Worm (Caenorhabditis elegans) whole organism, young adult: Measurements from ENCODE around the gene gtl-1.

ENCODE experiments used
- F33H1.4 ChIP-seq: fragments of 200-800 bp; sonication (Bioruptor generic); IDR thresholded peaks from 2 replicates; pipeline ENCODE4 v1.3.6; 2022; ENCODE audit warnings: missing genetic modification reagents, missing genetic modification characterization, missing compliant biosample characterization
- F57A8.1 ChIP-seq: fragments of 200-800 bp; sonication (Bioruptor generic); optimal IDR thresholded peaks from 2 replicates; lab custom pipeline; 2018; ENCODE audit warnings: mild to moderate bottlenecking, missing genetic modification characterization, moderate library complexity, missing compliant biosample characterization
- F57C9.4 ChIP-seq: sonication (generic microtip); optimal IDR thresholded peaks from 2 replicates; lab custom pipeline; 2017; ENCODE audit warnings: mild to moderate bottlenecking, missing genetic modification characterization, missing compliant biosample characterization
- T07F8.4 ChIP-seq: sonication (generic microtip); optimal IDR thresholded peaks from 2 replicates; lab custom pipeline; 2016; ENCODE audit warnings: mild to moderate bottlenecking, missing genetic modification characterization, moderate library complexity, missing compliant biosample characterization
- T26A5.8 ChIP-seq: sonication (generic microtip); optimal IDR thresholded peaks from 2 replicates; lab custom pipeline; 2016; ENCODE audit warnings: missing genetic modification characterization, missing compliant biosample characterization
- Y53F4B.3 ChIP-seq: fragments of 200-800 bp; sonication (Bioruptor generic); IDR thresholded peaks from 2 replicates; pipeline ENCODE4 v1.3.6; 2022; ENCODE audit warnings: missing genetic modification reagents, missing genetic modification characterization, missing compliant biosample characterization
- akir-1 ChIP-seq: fragments of 200-800 bp; sonication (Bioruptor generic); optimal IDR thresholded peaks from 2 replicates; lab custom pipeline; 2018; ENCODE audit warnings: mild to moderate bottlenecking, missing genetic modification characterization, moderate library complexity, missing compliant biosample characterization
- aptf-2 ChIP-seq: fragments of 200-800 bp; sonication (Bioruptor generic); conservative IDR thresholded peaks from 2 replicates; pipeline ENCODE4 v1.3.6; 2022; ENCODE audit warnings: missing genetic modification reagents, missing genetic modification characterization, missing compliant biosample characterization
- aptf-3 ChIP-seq: fragments of 200-800 bp; sonication (Bioruptor generic); IDR thresholded peaks from 2 replicates; pipeline ENCODE4 v1.3.6; 2022; ENCODE audit warnings: missing genetic modification characterization, missing compliant biosample characterization
- atf-7 ChIP-seq: sonication (generic microtip); optimal IDR thresholded peaks from 2 replicates; lab custom pipeline; 2017; ENCODE audit warnings: mild to moderate bottlenecking, missing genetic modification characterization, missing compliant biosample characterization
- athp-1 ChIP-seq: sonication (generic microtip); optimal IDR thresholded peaks from 2 replicates; lab custom pipeline; 2017; ENCODE audit warnings: mild to moderate bottlenecking, missing genetic modification characterization, missing compliant biosample characterization
- cebp-2 ChIP-seq: fragments of 200-800 bp; sonication (Bioruptor generic); IDR thresholded peaks from 2 replicates; pipeline ENCODE4 v1.3.6; 2022; ENCODE audit warnings: missing genetic modification characterization, missing compliant biosample characterization
- ceh-100 ChIP-seq: fragments of 200-800 bp; sonication (Bioruptor generic); IDR thresholded peaks from 2 replicates; pipeline ENCODE4 v1.3.6; 2022; ENCODE audit warnings: missing genetic modification reagents, missing genetic modification characterization, missing compliant biosample characterization
- ceh-58 ChIP-seq: fragments of 200-800 bp; sonication (Bioruptor generic); IDR thresholded peaks from 2 replicates; pipeline ENCODE4 v1.3.6; 2022; ENCODE audit warnings: missing genetic modification characterization, missing compliant biosample characterization
- ceh-79 ChIP-seq: sonication (generic microtip); optimal IDR thresholded peaks from 2 replicates; lab custom pipeline; 2017; ENCODE audit warnings: mild to moderate bottlenecking, missing genetic modification characterization, missing compliant biosample characterization
- chd-7 ChIP-seq: sonication (generic microtip); optimal IDR thresholded peaks from 2 replicates; lab custom pipeline; 2016; ENCODE audit warnings: mild to moderate bottlenecking, missing genetic modification characterization, moderate library complexity, missing compliant biosample characterization
- die-1 ChIP-seq: sonication (generic microtip); optimal IDR thresholded peaks from 2 replicates; lab custom pipeline; 2016; ENCODE audit warnings: missing genotype, mild to moderate bottlenecking, missing genetic modification characterization, missing compliant biosample characterization
- egrh-3 ChIP-seq: fragments of 200-800 bp; sonication (Bioruptor generic); IDR thresholded peaks from 2 replicates; pipeline ENCODE4 v1.3.6; 2022; ENCODE audit warnings: missing genetic modification reagents, missing genetic modification characterization, missing compliant biosample characterization
- ets-4 ChIP-seq: fragments of 200-800 bp; sonication (Bioruptor generic); optimal IDR thresholded peaks from 2 replicates; lab custom pipeline; 2018; ENCODE audit warnings: mild to moderate bottlenecking, missing genetic modification characterization, missing compliant biosample characterization
- hsf-1 ChIP-seq: fragments of 200-800 bp; sonication (Bioruptor generic); IDR thresholded peaks from 2 replicates; pipeline ENCODE4 v1.3.6; 2022; ENCODE audit warnings: missing genetic modification reagents, missing genetic modification characterization, missing compliant biosample characterization
- lin-40 ChIP-seq: sonication (generic microtip); optimal IDR thresholded peaks from 2 replicates; lab custom pipeline; 2016; ENCODE audit warnings: missing genetic modification characterization, mild to moderate bottlenecking, missing compliant biosample characterization, missing genotype, missing genetic modification reagents
- madf-3 ChIP-seq: fragments of 200-800 bp; sonication (Bioruptor generic); IDR thresholded peaks from 2 replicates; pipeline ENCODE4 v1.3.6; 2022; ENCODE audit warnings: missing genetic modification reagents, missing genetic modification characterization, missing compliant biosample characterization
- madf-8 ChIP-seq: fragments of 200-800 bp; sonication (Bioruptor generic); conservative IDR thresholded peaks from 2 replicates; pipeline ENCODE4 v1.3.6; 2022; ENCODE audit warnings: missing genetic modification reagents, missing genetic modification characterization, missing compliant biosample characterization
- mel-28 ChIP-seq: sonication (generic microtip); optimal IDR thresholded peaks from 2 replicates; lab custom pipeline; 2016; ENCODE audit warnings: borderline replicate concordance, mild to moderate bottlenecking, missing genetic modification characterization, missing compliant biosample characterization
- nfya-1 ChIP-seq: sonication (generic microtip); optimal IDR thresholded peaks from 2 replicates; lab custom pipeline; 2017; ENCODE audit warnings: antibody characterized with exemption, missing compliant biosample characterization, missing genetic modification characterization, borderline replicate concordance; ENCODE audit not compliant: insufficient read depth
- nfya-2 ChIP-seq: fragments of 200-800 bp; sonication (Bioruptor generic); IDR thresholded peaks from 2 replicates; pipeline ENCODE4 v1.3.6; 2022; ENCODE audit warnings: missing genetic modification reagents, missing genetic modification characterization, missing compliant biosample characterization
- nfyb-1 ChIP-seq: fragments of 200-800 bp; sonication (Bioruptor generic); IDR thresholded peaks from 2 replicates; pipeline ENCODE4 v1.3.6; 2022; ENCODE audit warnings: missing genetic modification reagents, missing genetic modification characterization, missing compliant biosample characterization
- nhr-120 ChIP-seq: fragments of 200-800 bp; sonication (Bioruptor generic); IDR thresholded peaks from 2 replicates; pipeline ENCODE4 v1.3.6; 2022; ENCODE audit warnings: missing genetic modification characterization, missing compliant biosample characterization
- nhr-179 ChIP-seq: sonication (generic microtip); optimal IDR thresholded peaks from 2 replicates; lab custom pipeline; 2016; ENCODE audit warnings: mild to moderate bottlenecking, missing genetic modification characterization, missing compliant biosample characterization
- nhr-27 ChIP-seq: fragments of 200-800 bp; sonication (Bioruptor generic); optimal IDR thresholded peaks from 2 replicates; lab custom pipeline; 2018; ENCODE audit warnings: mild to moderate bottlenecking, missing genetic modification characterization, moderate library complexity, missing compliant biosample characterization
- rcor-1 ChIP-seq: fragments of 200-800 bp; sonication (Bioruptor generic); IDR thresholded peaks from 2 replicates; pipeline ENCODE4 v1.3.6; 2022; ENCODE audit warnings: missing genetic modification reagents, missing genetic modification characterization, missing compliant biosample characterization
- rec-8 ChIP-seq, 2 experiments: sonication (generic microtip); optimal IDR thresholded peaks; 2 replicates each; lab custom pipeline; 2016; ENCODE audit warnings: mild to moderate bottlenecking in 2 of 2, missing genetic modification characterization in 2 of 2, missing genetic modification reagents in 2 of 2, missing genotype in 2 of 2, missing biosample characterization in 1 of 2, missing compliant biosample characterization in 1 of 2, moderate library complexity in 1 of 2
- somi-1 ChIP-seq: fragments of 200-800 bp; sonication (Bioruptor generic); optimal IDR thresholded peaks from 2 replicates; lab custom pipeline; 2018; ENCODE audit warnings: mild to moderate bottlenecking, missing genetic modification characterization, missing compliant biosample characterization
- tbp1 ChIP-seq: fragments of 200-800 bp; sonication (Bioruptor generic); optimal IDR thresholded peaks from 2 replicates; lab custom pipeline; 2018; ENCODE audit warnings: mild to moderate bottlenecking, missing genetic modification characterization, missing compliant biosample characterization
- tlf-1 ChIP-seq: fragments of 200-800 bp; sonication (Bioruptor generic); optimal IDR thresholded peaks from 2 replicates; lab custom pipeline; 2018; ENCODE audit warnings: mild to moderate bottlenecking, missing genetic modification characterization, missing compliant biosample characterization
- zfh-2 ChIP-seq: fragments of 200-800 bp; sonication (Bioruptor generic); conservative IDR thresholded peaks from 2 replicates; pipeline ENCODE4 v1.3.6; 2022; ENCODE audit warnings: missing genetic modification reagents, missing genetic modification characterization, missing compliant biosample characterization
- ztf-18 ChIP-seq: sonication (generic microtip); optimal IDR thresholded peaks from 2 replicates; lab custom pipeline; 2016; ENCODE audit warnings: missing genotype, mild to moderate bottlenecking, missing genetic modification characterization, missing compliant biosample characterization
- ztf-28 ChIP-seq: fragments of 200-800 bp; sonication (Bioruptor generic); IDR thresholded peaks from 2 replicates; pipeline ENCODE4 v1.3.6; 2022; ENCODE audit warnings: missing genetic modification reagents, missing genetic modification characterization, missing compliant biosample characterization

Gene gtl-1

ce11 chrIV:11225715-11226475 lies 33.4 kb downstream of the gtl-1 start:
- peak; percentile 96 for TF ChIP-seq egrh-3
- 0 out of 2 replicates have a peak, but pooled peaks have one; percentile 5 for TF ChIP-seq cebp-2

ce11 chrIV:11225206-11225605 lies 34.1 kb downstream of the gtl-1 start, which contains the start of gene col-125:
Gene col-125 (plus strand): TSS chrIV:11225506.
- TF ChIP-seq ceh-58 (GFP tag; lab: Robert Waterston, UW), result no peak
- no peak for TF ChIP-seq ztf-28 (GFP tag; lab: Robert Waterston, UW)
- TF ChIP-seq hsf-1 (GFP tag; lab: Robert Waterston, UW), result no peak
- no peak for TF ChIP-seq F57C9.4 (tag; lab: Kevin White, UChicago)
- TF ChIP-seq zfh-2 (GFP tag; lab: Robert Waterston, UW), result no peak
- TF ChIP-seq T26A5.8 (tag; lab: Kevin White, UChicago), result no peak
- TF ChIP-seq nhr-27 (tag; lab: Kevin White, UChicago), result no peak
- TF ChIP-seq Y53F4B.3 (GFP tag; lab: Robert Waterston, UW), result no peak
- TF ChIP-seq akir-1 (GFP tag; lab: Kevin White, UChicago), result no peak
- TF ChIP-seq T07F8.4 (tag; lab: Kevin White, UChicago), result no peak
- no peak for TF ChIP-seq ceh-79 (tag; lab: Kevin White, UChicago)
- no peak for TF ChIP-seq ceh-100
- TF ChIP-seq tbp1 (GFP tag; lab: Kevin White, UChicago), result no peak
- TF ChIP-seq cebp-2, result no peak
- no peak for TF ChIP-seq ets-4 (GFP tag; lab: Kevin White, UChicago)

- TF ChIP-seq madf-8 (GFP tag; lab: Robert Waterston, UW) (no peak), nhr-120 (no peak), F33H1.4 (no peak), somi-1 (GFP tag; lab: Kevin White, UChicago) (no peak), madf-3 (GFP tag; lab: Robert Waterston, UW) (no peak), F57C9.4 (tag; lab: Kevin White, UChicago) (no peak), aptf-2 (GFP tag; lab: Robert Waterston, UW) (no peak), ztf-18 (tag; lab: Kevin White, UChicago) (no peak), athp-1 (tag; lab: Kevin White, UChicago) (no peak), nfya-1 (tag; lab: Kevin White, UChicago) (no peak)
- TF ChIP-seq, all 124 proteins: peak for 0
Observed at ce11 chrIV:11223878-11224277, 35.5 kb downstream of the gtl-1 start, which contains the start of gene C29F4.3. Gene C29F4.3 (minus strand): TSS chrIV:11223978.

ce11 chrIV:11218037-11218436 lies 41.3 kb downstream of the gtl-1 start, which contains the start of gene zip-6:
Gene zip-6 (minus strand): TSS chrIV:11218137.
- TF ChIP-seq rcor-1 (GFP tag; lab: Robert Waterston, UW) (no peak), nfyb-1 (GFP tag; lab: Robert Waterston, UW) (no peak), mel-28 (no peak)

- TF ChIP-seq rec-8 (tag; optimal IDR thresholded peaks at IDR 0.05; lab: Kevin White, UChicago), result no peak
- TF ChIP-seq chd-7 (tag; lab: Kevin White, UChicago), result no peak
- no peak for TF ChIP-seq lin-40 (tag; lab: Kevin White, UChicago)
- no peak for TF ChIP-seq die-1 (tag; lab: Kevin White, UChicago)
- TF ChIP-seq F57A8.1, result no peak
- TF ChIP-seq nfya-2 (GFP tag; lab: Robert Waterston, UW), result no peak
- TF ChIP-seq atf-7 (tag; lab: Kevin White, UChicago), result no peak
- TF ChIP-seq tlf-1 (GFP tag; lab: Kevin White, UChicago), result no peak
- TF ChIP-seq aptf-3 (GFP tag; lab: Robert Waterston, UW), result no peak
- TF ChIP-seq egrh-3, result no peak
- TF ChIP-seq ets-4 (GFP tag; lab: Kevin White, UChicago), result no peak
- no peak for TF ChIP-seq nhr-179 (tag; lab: Kevin White, UChicago)
Observed at ce11 chrIV:11212978-11213377, 46.4 kb downstream of the gtl-1 start.
